Worm (Caenorhabditis elegans) whole organism, late embryonic: ENCODE data around the gene btb-17.

ENCODE experiments used
- C08G9.2 ChIP-seq: sonication (generic microtip); optimal IDR thresholded peaks from 2 replicates; lab custom pipeline; 2016; ENCODE audit warnings: mild to moderate bottlenecking, missing genetic modification characterization, moderate library complexity, missing compliant biosample characterization
- F13H6.1 ChIP-seq: sonication (generic microtip); optimal IDR thresholded peaks from 2 replicates; lab custom pipeline; 2016; ENCODE audit warnings: missing genetic modification characterization, missing compliant biosample characterization
- K09A11.1 ChIP-seq: sonication (generic microtip); optimal IDR thresholded peaks from 2 replicates; lab custom pipeline; 2017; ENCODE audit warnings: antibody characterized with exemption, mild to moderate bottlenecking, missing genetic modification characterization, missing compliant biosample characterization; ENCODE audit not compliant: insufficient read depth
- ahr-1 ChIP-seq: sonication (generic microtip); optimal IDR thresholded peaks from 2 replicates; lab custom pipeline; 2016; ENCODE audit warnings: missing genetic modification characterization, missing compliant biosample characterization
- ama-1 ChIP-seq: fragments of 150-350 bp; optimal IDR thresholded peaks from 2 replicates; lab custom pipeline; 2014
- ceh-14 ChIP-seq: sonication (generic microtip); optimal IDR thresholded peaks from 2 replicates; lab custom pipeline; 2016; ENCODE audit warnings: missing genotype, missing genetic modification characterization, missing compliant biosample characterization
- ceh-18 ChIP-seq: sonication (generic microtip); optimal IDR thresholded peaks from 2 replicates; lab custom pipeline; 2016; ENCODE audit warnings: missing genetic modification characterization, missing compliant biosample characterization
- ceh-19 ChIP-seq: fragments of 200-800 bp; sonication (Bioruptor generic); optimal IDR thresholded peaks from 2 replicates; lab custom pipeline; 2018; ENCODE audit warnings: mild to moderate bottlenecking, missing genetic modification characterization, missing compliant biosample characterization
- ceh-30 ChIP-seq: fragments of 150-350 bp; optimal IDR thresholded peaks from 2 replicates; lab custom pipeline; 2014; ENCODE audit warnings: missing biosample characterization, missing genetic modification characterization
- ceh-48 ChIP-seq: sonication (generic microtip); optimal IDR thresholded peaks from 2 replicates; lab custom pipeline; 2016; ENCODE audit warnings: missing genetic modification characterization, inconsistent platforms, missing compliant biosample characterization
- ceh-6 ChIP-seq: fragments of 200-800 bp; sonication (Bioruptor generic); optimal IDR thresholded peaks from 2 replicates; lab custom pipeline; 2018; ENCODE audit warnings: mild to moderate bottlenecking, missing genetic modification characterization, missing compliant biosample characterization
- ceh-9 ChIP-seq: sonication (generic microtip); optimal IDR thresholded peaks from 2 replicates; lab custom pipeline; 2016; ENCODE audit warnings: mild to moderate bottlenecking, missing genetic modification characterization, inconsistent platforms, missing compliant biosample characterization
- dmd-4 ChIP-seq: sonication (generic microtip); optimal IDR thresholded peaks from 2 replicates; lab custom pipeline; 2016; ENCODE audit warnings: borderline replicate concordance, missing genetic modification characterization, missing compliant biosample characterization
- ets-4 ChIP-seq: sonication (generic microtip); optimal IDR thresholded peaks from 2 replicates; lab custom pipeline; 2016; ENCODE audit warnings: missing genetic modification characterization, missing compliant biosample characterization
- fkh-6 ChIP-seq: sonication (generic microtip); optimal IDR thresholded peaks from 2 replicates; lab custom pipeline; 2016; ENCODE audit warnings: missing genetic modification characterization, missing compliant biosample characterization
- hlh-15 ChIP-seq: sonication (generic microtip); optimal IDR thresholded peaks from 2 replicates; lab custom pipeline; 2016; ENCODE audit warnings: missing genetic modification characterization, missing compliant biosample characterization
- hlh-30 ChIP-seq: sonication (generic microtip); optimal IDR thresholded peaks from 2 replicates; lab custom pipeline; 2017; ENCODE audit warnings: antibody characterized with exemption, missing genetic modification characterization, missing compliant biosample characterization; ENCODE audit not compliant: insufficient read depth
- hlh-8 ChIP-seq: sonication (generic microtip); optimal IDR thresholded peaks from 2 replicates; lab custom pipeline; 2016; ENCODE audit warnings: missing genotype, missing genetic modification characterization, missing compliant biosample characterization
- lin-11 ChIP-seq: fragments of 200-800 bp; sonication (Bioruptor generic); optimal IDR thresholded peaks from 2 replicates; lab custom pipeline; 2018; ENCODE audit warnings: mild to moderate bottlenecking, missing genetic modification characterization, missing compliant biosample characterization
- nhr-11 ChIP-seq: fragments of 150-350 bp; optimal IDR thresholded peaks from 2 replicates; lab custom pipeline; 2014; ENCODE audit warnings: missing biosample characterization, missing genetic modification characterization
- nhr-232 ChIP-seq: sonication (generic microtip); optimal IDR thresholded peaks from 2 replicates; lab custom pipeline; 2016; ENCODE audit warnings: missing genetic modification characterization, missing compliant biosample characterization
- npax-4 ChIP-seq: sonication (generic microtip); optimal IDR thresholded peaks from 2 replicates; lab custom pipeline; 2016; ENCODE audit warnings: missing genetic modification characterization, missing compliant biosample characterization
- pag-3 ChIP-seq: sonication (generic microtip); optimal IDR thresholded peaks from 2 replicates; lab custom pipeline; 2016; ENCODE audit warnings: missing compliant biosample characterization, missing genetic modification characterization, borderline replicate concordance
- pax-1 ChIP-seq: fragments of 150-350 bp; optimal IDR thresholded peaks from 2 replicates; lab custom pipeline; 2014; ENCODE audit warnings: missing biosample characterization, missing genetic modification characterization
- rnt-1 ChIP-seq: sonication (generic microtip); optimal IDR thresholded peaks from 2 replicates; lab custom pipeline; 2016; ENCODE audit warnings: missing genetic modification characterization, missing compliant biosample characterization
- sox-2 ChIP-seq: fragments of 200-800 bp; sonication (Bioruptor generic); IDR thresholded peaks from 2 replicates; pipeline ENCODE4 v1.3.6; 2022; ENCODE audit warnings: missing genetic modification reagents, missing genetic modification characterization, missing compliant biosample characterization
- tbx-2 ChIP-seq: sonication (generic microtip); optimal IDR thresholded peaks from 2 replicates; lab custom pipeline; 2016; ENCODE audit warnings: missing genetic modification characterization, missing compliant biosample characterization
- unc-42 ChIP-seq: sonication (generic microtip); optimal IDR thresholded peaks from 2 replicates; lab custom pipeline; 2016; ENCODE audit warnings: missing genotype, missing genetic modification characterization, missing compliant biosample characterization
- unc-55 ChIP-seq: sonication (generic microtip); optimal IDR thresholded peaks from 2 replicates; lab custom pipeline; 2017; ENCODE audit warnings: missing biosample characterization, missing genetic modification reagents, missing genetic modification characterization
- unc-86 ChIP-seq: sonication (generic microtip); optimal IDR thresholded peaks from 2 replicates; lab custom pipeline; 2016; ENCODE audit warnings: missing genetic modification characterization, missing compliant biosample characterization
- zip-5 ChIP-seq: sonication (generic microtip); optimal IDR thresholded peaks from 2 replicates; lab custom pipeline; 2016; ENCODE audit warnings: missing genetic modification characterization, missing compliant biosample characterization
- ztf-16 ChIP-seq: sonication (generic microtip); optimal IDR thresholded peaks from 2 replicates; lab custom pipeline; 2017; ENCODE audit warnings: missing genetic modification characterization, missing compliant biosample characterization

The btb-17 gene

DNA sequence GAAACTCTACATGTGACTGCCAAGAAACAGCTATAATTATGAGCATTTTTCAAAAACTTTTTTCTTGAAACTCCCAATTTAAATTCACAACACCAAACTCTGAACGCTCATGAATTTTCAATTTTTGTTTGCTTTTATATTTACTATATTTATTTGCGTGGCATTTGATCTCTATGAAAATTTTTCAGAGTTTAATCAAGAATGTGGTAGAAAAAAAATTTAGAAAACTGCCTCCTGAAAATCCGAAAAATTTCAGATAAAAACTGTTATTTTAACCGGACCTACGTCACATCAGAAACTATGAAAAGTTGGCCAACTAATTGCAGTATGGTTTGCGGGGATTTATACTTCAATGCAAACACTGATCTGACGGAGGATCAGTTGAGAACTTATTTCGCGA, 36.8 kb downstream of the btb-17 start, which contains the start of gene irld-27:
TSS of gene irld-27 (plus strand) at position 301 of the 400 bp plus-strand sequence.
- TF ChIP-seq C08G9.2 (tag; lab: Kevin White, UChicago): no peak
- no peak for TF ChIP-seq hlh-8

- TF ChIP-seq tbx-2 (tag; lab: Kevin White, UChicago): no peak
- TF ChIP-seq ceh-30 (tag; lab: Kevin White, UChicago): no peak
- no peak for TF ChIP-seq ceh-14
- no peak for TF ChIP-seq ztf-16 (tag; lab: Kevin White, UChicago)
- TF ChIP-seq ceh-48 (tag; lab: Kevin White, UChicago): no peak
- no peak for TF ChIP-seq pag-3 (tag; lab: Kevin White, UChicago)
Observed at ce11 chrII:3337039-3337438, 41.8 kb downstream of the btb-17 start, which contains the start of gene F14D2.19. Gene F14D2.19, minus strand, starts transcription at chrII:3337139.

DNA sequence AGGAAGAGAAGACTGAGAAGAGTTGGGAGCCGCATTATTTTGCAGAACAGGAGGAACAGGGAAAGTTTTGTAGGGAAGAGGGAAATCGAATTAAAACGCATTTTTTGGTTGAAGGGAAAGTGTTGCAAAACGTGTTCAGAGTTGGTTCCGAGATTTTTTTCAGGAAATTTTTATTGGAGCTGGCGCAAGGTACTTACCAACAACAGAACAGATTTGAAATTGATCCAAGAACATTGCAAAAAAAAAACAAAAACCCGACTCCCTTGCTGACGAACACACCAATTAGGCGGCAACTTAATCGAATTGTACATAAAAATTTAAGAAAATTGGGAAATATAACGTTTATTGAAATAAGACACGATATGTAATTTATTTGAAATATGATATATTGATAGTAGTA, 43.4 kb downstream of the btb-17 start, which contains the start of gene F14D2.7:
TSS of gene F14D2.7 (minus strand) at position 101 of the 400 bp plus-strand sequence.
- TF ChIP-seq hlh-30 (tag; lab: Kevin White, UChicago) (no peak), F13H6.1 (tag; lab: Kevin White, UChicago) (no peak), unc-86 (tag; lab: Kevin White, UChicago) (no peak), ceh-19 (GFP tag; lab: Kevin White, UChicago) (no peak), unc-42 (tag; lab: Kevin White, UChicago) (no peak), lin-11 (tag; lab: Kevin White, UChicago) (no peak), K09A11.1 (no peak)

DNA sequence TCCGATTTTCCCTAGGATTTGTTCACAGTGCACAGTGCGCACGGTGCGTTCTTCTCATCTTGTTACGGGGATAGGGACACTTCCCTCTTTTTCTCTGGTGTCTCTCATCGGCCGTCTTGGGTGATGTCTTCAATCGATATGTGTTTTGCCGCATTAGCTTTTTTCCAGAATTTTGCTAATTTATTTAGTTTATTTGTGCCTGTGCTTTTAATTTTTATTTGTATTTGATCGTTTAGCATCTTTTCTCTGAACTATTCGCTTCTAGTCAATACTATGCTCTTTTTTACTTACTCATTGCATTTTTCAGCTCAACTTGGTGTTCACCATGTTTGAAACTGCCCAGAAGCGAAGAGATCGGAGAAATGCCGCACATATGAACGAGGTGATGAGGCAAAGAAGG, 45.0 kb downstream of the btb-17 start, which contains the start of gene F14D2.5:
TSS of gene F14D2.5 (plus strand) at position 301 of the 400 bp plus-strand sequence.
- no peak for TF ChIP-seq nhr-232 (tag; lab: Kevin White, UChicago)
- TF ChIP-seq C08G9.2 (tag; lab: Kevin White, UChicago): no peak
- TF ChIP-seq ceh-9 (tag; lab: Kevin White, UChicago): no peak
- no peak for TF ChIP-seq ceh-18 (tag; lab: Kevin White, UChicago)
- no peak for TF ChIP-seq ceh-48 (tag; lab: Kevin White, UChicago)
- no peak for TF ChIP-seq rnt-1 (tag; lab: Kevin White, UChicago)
- TF ChIP-seq dmd-4: no peak
- TF ChIP-seq ets-4 (tag; lab: Kevin White, UChicago): no peak
- no peak for TF ChIP-seq ceh-6 (GFP tag; lab: Kevin White, UChicago)
- TF ChIP-seq nhr-11 (tag; lab: Kevin White, UChicago): no peak
- no peak for TF ChIP-seq hlh-15 (tag; lab: Kevin White, UChicago)
- TF ChIP-seq ama-1 (lab: Kevin White, UChicago): no peak

ce11 chrII:3340818-3341217, 45.6 kb downstream of the btb-17 start:
- TF ChIP-seq zip-5 (tag; lab: Kevin White, UChicago) (no peak), C08G9.2 (tag; lab: Kevin White, UChicago) (no peak), ceh-19 (GFP tag; lab: Kevin White, UChicago) (no peak), sox-2 (GFP tag; lab: Robert Waterston, UW) (no peak), ahr-1 (tag; lab: Kevin White, UChicago) (no peak), npax-4 (tag; lab: Kevin White, UChicago) (no peak)

ce11 chrII:3341989-3342388, 46.8 kb downstream of the btb-17 start, which contains the start of gene F14D2.11:
Gene F14D2.11, minus strand, starts transcription at chrII:3342089.
- no peak for TF ChIP-seq unc-55
- no peak for TF ChIP-seq fkh-6 (tag; lab: Kevin White, UChicago)
- TF ChIP-seq pax-1: no peak
